Fruit fly (Drosophila melanogaster) whole organism, embryonic: ENCODE results near the gene CG11703.
A peak's percentile ranks its signal among the peaks of the same experiment; 100 is the strongest.

Experiments
- Aef1 ChIP-seq: fragments of 200-800 bp; sonication (Bioruptor generic); IDR thresholded peaks from 3 replicates; pipeline ENCODE4 v1.3.6; 2022; ENCODE audit warnings: missing biosample characterization, missing genetic modification characterization
- Atf6 ChIP-seq: fragments of 200-800 bp; sonication (Bioruptor generic); IDR thresholded peaks from 2 replicates; pipeline ENCODE4 v1.3.6; 2022; ENCODE audit warnings: missing biosample characterization, missing genetic modification characterization
- BtbVII ChIP-seq: fragments of 200-800 bp; sonication (Bioruptor generic); optimal IDR thresholded peaks from 3 replicates; lab custom pipeline; 2017; ENCODE audit warnings: missing biosample characterization, mild to moderate bottlenecking, missing genetic modification characterization
- CG10959 ChIP-seq: fragments of 200-800 bp; sonication (Bioruptor generic); IDR thresholded peaks from 2 replicates; pipeline ENCODE4 v1.3.6; 2022; ENCODE audit warnings: missing biosample characterization, missing genetic modification characterization
- CG12299 ChIP-seq: fragments of 200-800 bp; sonication (Bioruptor generic); optimal IDR thresholded peaks from 2 replicates; lab custom pipeline; 2018; ENCODE audit warnings: missing biosample characterization, mild to moderate bottlenecking, missing genetic modification characterization
- CG15269 ChIP-seq: fragments of 200-800 bp; sonication (Bioruptor generic); optimal IDR thresholded peaks from 2 replicates; lab custom pipeline; 2018; ENCODE audit warnings: missing biosample characterization, mild to moderate bottlenecking, missing genetic modification characterization, moderate library complexity
- CG17359 ChIP-seq: fragments of 200-800 bp; sonication (Bioruptor generic); optimal IDR thresholded peaks from 3 replicates; lab custom pipeline; 2018; ENCODE audit warnings: missing biosample characterization, mild to moderate bottlenecking, missing genetic modification characterization, moderate library complexity
- CG17829 ChIP-seq: fragments of 200-800 bp; optimal IDR thresholded peaks from 2 replicates; lab custom pipeline; 2019; ENCODE audit warnings: missing biosample characterization, mild to moderate bottlenecking, missing genetic modification characterization, moderate library complexity
- CG2116 ChIP-seq: fragments of 200-800 bp; sonication (Bioruptor generic); optimal IDR thresholded peaks from 3 replicates; lab custom pipeline; 2018; ENCODE audit warnings: missing biosample characterization, mild to moderate bottlenecking, missing genetic modification characterization
- CG2120 ChIP-seq: fragments of 200-800 bp; sonication (Bioruptor generic); optimal IDR thresholded peaks from 3 replicates; lab custom pipeline; 2016; ENCODE audit warnings: missing biosample characterization, missing genetic modification characterization
- CG2129 ChIP-seq: fragments of 200-800 bp; sonication (Bioruptor generic); IDR thresholded peaks from 2 replicates; pipeline ENCODE4 v1.3.6; 2022; ENCODE audit warnings: missing biosample characterization, missing genetic modification characterization; ENCODE audit not compliant: partially characterized antibody
- CG2678 ChIP-seq: fragments of 200-800 bp; sonication (Bioruptor generic); optimal IDR thresholded peaks from 3 replicates; lab custom pipeline; 2019; ENCODE audit warnings: missing biosample characterization, mild to moderate bottlenecking, missing genetic modification characterization, moderate library complexity
- CG3838 ChIP-seq: fragments of 200-800 bp; sonication (Bioruptor generic); optimal IDR thresholded peaks from 3 replicates; lab custom pipeline; 2016; ENCODE audit warnings: missing biosample characterization, missing genetic modification characterization
- CG42726 ChIP-seq: fragments of 200-800 bp; sonication (Bioruptor generic); IDR thresholded peaks from 2 replicates; pipeline ENCODE4 v1.3.6; 2022; ENCODE audit warnings: missing biosample characterization, missing genetic modification characterization; ENCODE audit not compliant: partially characterized antibody
- CG4854 ChIP-seq: fragments of 200-800 bp; sonication (Bioruptor generic); optimal IDR thresholded peaks from 2 replicates; lab custom pipeline; 2016; ENCODE audit warnings: missing biosample characterization, missing genetic modification characterization, inconsistent platforms
- CG5953 ChIP-seq: fragments of 200-800 bp; sonication (Bioruptor generic); IDR thresholded peaks from 2 replicates; pipeline ENCODE4 v1.3.6; 2022; ENCODE audit warnings: missing biosample characterization, missing genetic modification characterization
- CG6765 ChIP-seq: fragments of 200-800 bp; sonication (Bioruptor generic); optimal IDR thresholded peaks from 3 replicates; lab custom pipeline; 2017; ENCODE audit warnings: missing biosample characterization, mild to moderate bottlenecking, missing genetic modification characterization
- CG8388 ChIP-seq: fragments of 200-800 bp; sonication (Bioruptor generic); optimal IDR thresholded peaks from 2 replicates; lab custom pipeline; 2019; ENCODE audit warnings: missing biosample characterization, mild to moderate bottlenecking, missing genetic modification characterization, moderate library complexity
- CG8944 ChIP-seq: fragments of 200-800 bp; sonication (Bioruptor generic); optimal IDR thresholded peaks from 3 replicates; lab custom pipeline; 2016; ENCODE audit warnings: missing biosample characterization, missing genetic modification characterization
- CG9215 ChIP-seq: fragments of 200-800 bp; sonication (Bioruptor generic); IDR thresholded peaks from 2 replicates; pipeline ENCODE4 v1.3.6; 2022; ENCODE audit warnings: missing biosample characterization, missing genetic modification characterization
- Chrac-16 ChIP-seq: fragments of 200-800 bp; sonication (Bioruptor generic); optimal IDR thresholded peaks from 3 replicates; lab custom pipeline; 2016; ENCODE audit warnings: missing biosample characterization, missing genetic modification characterization
- CkIIα-i1 ChIP-seq: fragments of 200-800 bp; sonication (Bioruptor generic); IDR thresholded peaks from 2 replicates; pipeline ENCODE4 v1.3.6; 2022; ENCODE audit warnings: missing biosample characterization, missing genetic modification characterization
- Dad ChIP-seq: fragments of 200-800 bp; sonication (Bioruptor generic); optimal IDR thresholded peaks from 3 replicates; lab custom pipeline; 2016; ENCODE audit warnings: missing biosample characterization, missing genetic modification characterization
- Deaf1 ChIP-seq: fragments of 200-800 bp; optimal IDR thresholded peaks from 3 replicates; lab custom pipeline; 2019; ENCODE audit warnings: missing biosample characterization, mild to moderate bottlenecking, missing genetic modification characterization, moderate library complexity
- Dfd ChIP-seq, 2 experiments: fragments of >200 bp; optimal IDR thresholded peaks; 2 replicates each; lab custom pipeline; 2017; ENCODE audit warnings: missing biosample characterization in 2 of 2, missing genetic modification characterization in 2 of 2
- NK7.1 ChIP-seq: fragments of 200-800 bp; sonication (Bioruptor generic); optimal IDR thresholded peaks from 3 replicates; lab custom pipeline; 2016; ENCODE audit warnings: missing biosample characterization, missing genetic modification characterization
- Sox100B ChIP-seq: fragments of 200-800 bp; sonication (Bioruptor generic); optimal IDR thresholded peaks from 3 replicates; lab custom pipeline; 2018; ENCODE audit warnings: missing biosample characterization, mild to moderate bottlenecking, missing genetic modification characterization
- ac ChIP-seq: fragments of 200-800 bp; sonication (Bioruptor generic); optimal IDR thresholded peaks from 3 replicates; lab custom pipeline; 2017; ENCODE audit warnings: missing biosample characterization, mild to moderate bottlenecking, missing genetic modification characterization
- ase ChIP-seq: fragments of 200-800 bp; sonication (Bioruptor generic); IDR thresholded peaks from 3 replicates; pipeline ENCODE4 v1.3.6; 2022; ENCODE audit warnings: missing biosample characterization, missing genetic modification characterization
- crol ChIP-seq: fragments of 200-800 bp; sonication (Bioruptor generic); IDR thresholded peaks from 2 replicates; pipeline ENCODE4 v1.3.6; 2022; ENCODE audit warnings: missing biosample characterization, missing genetic modification characterization
- esg ChIP-seq: fragments of 200-800 bp; sonication (Bioruptor generic); conservative IDR thresholded peaks from 2 replicates; pipeline ENCODE4 v1.3.6; 2022; ENCODE audit warnings: missing biosample characterization, missing genetic modification characterization
- fd64A ChIP-seq: fragments of 200-800 bp; sonication (Bioruptor generic); optimal IDR thresholded peaks from 3 replicates; lab custom pipeline; 2018; ENCODE audit warnings: missing biosample characterization, mild to moderate bottlenecking, missing genetic modification characterization
- gce ChIP-seq: fragments of 200-800 bp; sonication (Bioruptor generic); IDR thresholded peaks from 3 replicates; pipeline ENCODE4 v1.3.6; 2022; ENCODE audit warnings: missing biosample characterization, missing genetic modification characterization
- gfzf ChIP-seq: fragments of 200-800 bp; sonication (Bioruptor generic); optimal IDR thresholded peaks from 2 replicates; lab custom pipeline; 2016; ENCODE audit warnings: missing biosample characterization, mild to moderate bottlenecking, missing genetic modification characterization, moderate library complexity
- grau ChIP-seq: fragments of 200-800 bp; optimal IDR thresholded peaks from 3 replicates; lab custom pipeline; 2019; ENCODE audit warnings: missing biosample characterization, mild to moderate bottlenecking, missing genetic modification characterization, moderate library complexity
- h ChIP-seq: fragments of >200 bp; optimal IDR thresholded peaks from 2 replicates; lab custom pipeline; 2017
- insv ChIP-seq, 2 experiments: fragments of 200-800 bp; sonication (Bioruptor generic); optimal IDR thresholded peaks; 3 replicates each; lab custom pipeline; 2016 to 2018; ENCODE audit warnings: missing biosample characterization in 2 of 2, missing genetic modification characterization in 2 of 2
- lola ChIP-seq, 3 experiments: fragments of >200 bp in 2 of 3; fragments of 200-800 bp in 1 of 3; sonication (Bioruptor generic) in 1 of 3; optimal IDR thresholded peaks; 2 replicates each; lab custom pipeline; 2017 to 2019; ENCODE audit warnings: missing biosample characterization in 3 of 3, missing genetic modification characterization in 3 of 3, mild to moderate bottlenecking in 1 of 3, moderate library complexity in 1 of 3
- nerfin-2 ChIP-seq: fragments of 200-800 bp; sonication (Bioruptor generic); IDR thresholded peaks from 2 replicates; pipeline ENCODE4 v1.3.6; 2022; ENCODE audit warnings: missing biosample characterization, missing genetic modification characterization; ENCODE audit not compliant: partially characterized antibody
- pan ChIP-seq, 4 experiments: fragments of >200 bp in 3 of 4; fragments of 200-800 bp in 1 of 4; sonication (Bioruptor generic) in 1 of 4; optimal IDR thresholded peaks in 3 of 4; IDR thresholded peaks in 1 of 4; 2 replicates each; pipeline versions ENCODE4 v1.3.6 to Lab custom; 2017 to 2022; ENCODE audit warnings: missing biosample characterization in 2 of 4, missing genetic modification characterization in 2 of 4, mixed read lengths in 1 of 4
- phol ChIP-seq: fragments of 200-800 bp; sonication (Bioruptor generic); optimal IDR thresholded peaks from 3 replicates; lab custom pipeline; 2018; ENCODE audit warnings: missing biosample characterization, mild to moderate bottlenecking, missing genetic modification characterization, moderate library complexity
- pnt ChIP-seq: fragments of 200-800 bp; sonication (Bioruptor generic); optimal IDR thresholded peaks from 3 replicates; lab custom pipeline; 2016; ENCODE audit warnings: missing biosample characterization, missing genetic modification characterization
- repo ChIP-seq: fragments of 200-800 bp; sonication (Bioruptor generic); optimal IDR thresholded peaks from 2 replicates; lab custom pipeline; 2016; ENCODE audit warnings: missing biosample characterization, missing genetic modification characterization
- schlank ChIP-seq: fragments of 200-800 bp; sonication (Bioruptor generic); optimal IDR thresholded peaks from 2 replicates; lab custom pipeline; 2018; ENCODE audit warnings: missing biosample characterization, mild to moderate bottlenecking, missing genetic modification characterization
- slou ChIP-seq: fragments of 200-800 bp; sonication (Bioruptor generic); optimal IDR thresholded peaks from 3 replicates; lab custom pipeline; 2016; ENCODE audit warnings: missing biosample characterization, missing genetic modification characterization
- stwl ChIP-seq: fragments of 200-800 bp; sonication (Bioruptor generic); optimal IDR thresholded peaks from 3 replicates; lab custom pipeline; 2018; ENCODE audit warnings: missing biosample characterization, mild to moderate bottlenecking, missing genetic modification characterization, moderate library complexity
- trem ChIP-seq: fragments of 200-800 bp; optimal IDR thresholded peaks from 3 replicates; lab custom pipeline; 2019; ENCODE audit warnings: missing biosample characterization, mild to moderate bottlenecking, missing genetic modification characterization, moderate library complexity
- tx ChIP-seq: fragments of 200-800 bp; sonication (Bioruptor generic); optimal IDR thresholded peaks from 2 replicates; lab custom pipeline; 2016; ENCODE audit warnings: missing biosample characterization, missing genetic modification characterization
- usp ChIP-seq: fragments of >200 bp; optimal IDR thresholded peaks from 2 replicates; lab custom pipeline; 2017; ENCODE audit warnings: missing biosample characterization, missing genetic modification characterization
- wdn ChIP-seq: fragments of 200-800 bp; sonication (Bioruptor generic); IDR thresholded peaks from 2 replicates; pipeline ENCODE4 v1.3.6; 2022; ENCODE audit warnings: missing biosample characterization, missing genetic modification characterization
- yki ChIP-seq: fragments of >200 bp; optimal IDR thresholded peaks from 3 replicates; lab custom pipeline; 2018

The CG11703 gene

dm6 chr3R:19180263-19180893 is 47.6 kb downstream of the CG11703 start, which contains the start of the genes CG5555 and myd (continued):
- no peak for TF ChIP-seq pnt (GFP tag; lab: Kevin White, UChicago)
- TF ChIP-seq CG42726 (GFP tag; lab: Robert Waterston, UW) = no peak
- TF ChIP-seq yki = no peak
- TF ChIP-seq CG10959 (GFP tag; lab: Robert Waterston, UW) = no peak
- peak; percentile 35 for TF ChIP-seq phol
- TF ChIP-seq BtbVII (GFP tag; lab: Kevin White, UChicago) = peak; percentile 21
- TF ChIP-seq usp (GFP tag; lab: Kevin White, UChicago) = no peak
- peak; percentile 32 for TF ChIP-seq CG17829 (tag; lab: Kevin White, UChicago)
- no peak for TF ChIP-seq Chrac-16 (GFP tag; lab: Kevin White, UChicago)
- TF ChIP-seq CG8944 (GFP tag; lab: Kevin White, UChicago) = no peak
- no peak for TF ChIP-seq wdn (GFP tag; lab: Robert Waterston, UW)
- peak; percentile 12 for TF ChIP-seq gfzf (GFP tag; lab: Kevin White, UChicago)
- TF ChIP-seq trem (tag; lab: Kevin White, UChicago) = peak; percentile 36
- peak; percentile 76 for TF ChIP-seq CG2120
- no peak for TF ChIP-seq CG12299 (tag; lab: Kevin White, UChicago)
- peak; percentile 76 for TF ChIP-seq nerfin-2
- no peak for TF ChIP-seq CG5953 (GFP tag; lab: Robert Waterston, UW)
- TF ChIP-seq NK7.1 (GFP tag; lab: Kevin White, UChicago) = peak; percentile 30
- TF ChIP-seq CG4854 (GFP tag; lab: Kevin White, UChicago) = no peak
- no peak for TF ChIP-seq fd64A (GFP tag; lab: Kevin White, UChicago)
- no peak for TF ChIP-seq schlank (tag; lab: Kevin White, UChicago)
- peak; percentile 30 for TF ChIP-seq CG17359 (tag; lab: Kevin White, UChicago)
- TF ChIP-seq gce (GFP tag; lab: Robert Waterston, UW) = no peak
- no peak for TF ChIP-seq ac (GFP tag; lab: Kevin White, UChicago)
- no peak for TF ChIP-seq insv (GFP tag; optimal IDR thresholded peaks at IDR 0.05; lab: Kevin White, UChicago)
- TF ChIP-seq slou (GFP tag; lab: Kevin White, UChicago) = no peak
- TF ChIP-seq CkIIα-i1 (GFP tag; lab: Robert Waterston, UW) = no peak
- no peak for TF ChIP-seq Dfd (GFP tag; optimal IDR thresholded peaks at IDR 0.05; lab: Kevin White, UChicago)
- 0 out of 3 replicates have a peak, but pooled peaks have one; percentile 15 for TF ChIP-seq ase (GFP tag; lab: Robert Waterston, UW)
- no peak for TF ChIP-seq repo (GFP tag; lab: Kevin White, UChicago)
- TF ChIP-seq CG3838 (GFP tag; lab: Kevin White, UChicago) = peak; percentile 42
- TF ChIP-seq stwl (tag; lab: Kevin White, UChicago) = peak; percentile 92
- TF ChIP-seq CG15269 (tag; lab: Kevin White, UChicago) = no peak
- no peak for TF ChIP-seq CG6765
- peak; percentile 27 for TF ChIP-seq tx (GFP tag; lab: Kevin White, UChicago)
- TF ChIP-seq Aef1 (GFP tag; lab: Robert Waterston, UW) = no peak; the same call in 2 of the 3 replicates
- TF ChIP-seq Atf6 (GFP tag; lab: Robert Waterston, UW) = peak; percentile 74
- TF ChIP-seq lola (GFP tag; optimal IDR thresholded peaks at IDR 0.05; lab: Kevin White, UChicago) = no peak
- peak; percentile 98 for TF ChIP-seq Deaf1 (tag; lab: Kevin White, UChicago)
- no peak for TF ChIP-seq pan (optimal IDR thresholded peaks at IDR 0.05; lab: Kevin White, UChicago)
- TF ChIP-seq pan (GFP tag; optimal IDR thresholded peaks at IDR 0.05 in 1 of 2, IDR thresholded peaks at IDR 0.05 in 1 of 2) = peak in 1 of 2 experiments; percentile 48
- TF ChIP-seq CG2678 (tag; lab: Kevin White, UChicago) = no peak
- TF ChIP-seq Dad (GFP tag; lab: Kevin White, UChicago) = peak; percentile 32
- TF ChIP-seq esg (GFP tag; lab: Robert Waterston, UW) = no peak
- no peak for TF ChIP-seq Sox100B
- TF ChIP-seq h = no peak
- TF ChIP-seq CG8388 = no peak
- TF ChIP-seq CG2129 = no peak
- peak; percentile 91 for TF ChIP-seq CG2116 (GFP tag; lab: Kevin White, UChicago)
- TF ChIP-seq grau = peak; percentile 66
- TF ChIP-seq CG9215 (GFP tag; lab: Robert Waterston, UW) = no peak
- TF ChIP-seq crol (GFP tag; lab: Robert Waterston, UW) = no peak
